Fruit fly (Drosophila melanogaster): ENCODE measurements around the gene CG1309.

Gene CG1309

dm6 chr3L:4259102-4259558 lies at the start of gene CG1309, which contains the start of gene CG15011:
CG1309 (plus strand) TSS chr3L:4259430.
CG15011 (minus strand) TSS chr3L:4259152.
- peak; percentile 83 for TF ChIP-seq CG17801 (GFP tag; optimal IDR thresholded peaks at IDR 0.05; ENCODE audit: partially characterized antibody)

DNA sequence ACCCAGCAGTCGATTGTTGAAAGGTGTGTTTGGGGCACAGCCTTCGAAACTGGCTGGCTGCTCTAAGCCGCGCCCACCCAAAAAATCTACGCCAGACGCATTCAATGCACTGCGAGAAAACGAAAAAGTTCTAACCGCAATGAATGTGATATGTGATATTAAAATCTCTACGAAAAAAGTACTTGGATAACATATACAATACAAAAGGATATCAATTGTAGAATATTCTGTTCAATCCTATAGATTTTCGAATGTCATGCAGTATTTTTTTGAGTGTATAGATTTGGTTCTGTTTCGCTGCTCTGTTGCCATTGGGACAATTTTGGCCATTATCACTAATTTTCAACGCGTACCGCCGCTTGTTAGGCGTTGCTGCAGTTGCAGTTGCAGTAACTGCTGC lies 49.5 kb upstream of the CG1309 start:
- TF ChIP-seq CG17801 (GFP tag; optimal IDR thresholded peaks at IDR 0.05; ENCODE audit: partially characterized antibody), result no peak

DNA sequence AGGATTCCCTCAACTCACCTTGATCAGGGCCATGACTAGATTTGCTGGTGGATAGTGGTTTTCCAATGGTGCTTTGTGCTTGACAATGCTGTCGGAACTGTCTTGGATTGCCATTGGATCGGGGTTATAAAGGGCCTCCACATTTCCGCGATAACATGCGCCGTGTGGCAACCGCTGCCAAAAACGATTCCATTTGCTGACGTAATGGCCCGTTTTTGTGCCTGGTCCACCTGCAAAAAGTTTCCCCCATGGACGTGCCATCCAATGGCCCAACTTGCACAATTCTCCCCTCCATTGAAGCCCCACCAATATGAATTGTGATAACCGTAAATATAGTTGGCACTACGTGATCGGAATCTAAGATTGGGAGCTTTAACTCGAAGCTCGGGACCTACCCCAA lies 47.8 kb upstream of the CG1309 start, which contains the start of gene Cpr64Ab:
Gene Cpr64Ab, minus strand, starts transcription at position 101 of the 400 bp plus-strand sequence.
- TF ChIP-seq CG17801 (GFP tag; optimal IDR thresholded peaks at IDR 0.05; ENCODE audit: partially characterized antibody), result no peak

DNA sequence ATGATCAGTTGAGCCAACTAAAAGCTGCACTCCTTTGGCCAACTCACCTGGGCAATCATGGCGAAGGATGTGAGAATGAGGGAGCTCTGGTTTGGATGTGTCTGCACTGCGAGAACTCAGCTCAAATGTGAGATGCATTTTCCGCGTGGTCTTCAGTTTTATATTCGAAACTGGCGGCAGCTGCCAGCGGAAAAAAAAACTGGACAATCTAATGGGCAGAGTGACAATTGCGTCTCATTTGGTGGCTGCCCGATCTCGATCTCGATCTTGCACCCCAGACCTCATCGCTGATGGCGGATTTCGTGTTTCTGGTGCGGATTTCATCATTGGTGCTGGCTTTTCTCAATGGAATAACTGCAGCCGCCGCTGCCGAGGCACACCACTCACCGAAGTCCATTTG lies 46.4 kb upstream of the CG1309 start, which contains the start of gene Cpr64Ac:
Gene Cpr64Ac, minus strand, starts transcription at position 101 of the 400 bp plus-strand sequence.
- no peak for TF ChIP-seq CG17801 (GFP tag; optimal IDR thresholded peaks at IDR 0.05; ENCODE audit: partially characterized antibody)

dm6 chr3L:4215079-4215478 lies 44.2 kb upstream of the CG1309 start, which contains the start of gene Cpr64Ad:
Cpr64Ad (plus strand) TSS chr3L:4215379.
- TF ChIP-seq CG17801 (GFP tag; optimal IDR thresholded peaks at IDR 0.05; ENCODE audit: partially characterized antibody), result no peak

DNA sequence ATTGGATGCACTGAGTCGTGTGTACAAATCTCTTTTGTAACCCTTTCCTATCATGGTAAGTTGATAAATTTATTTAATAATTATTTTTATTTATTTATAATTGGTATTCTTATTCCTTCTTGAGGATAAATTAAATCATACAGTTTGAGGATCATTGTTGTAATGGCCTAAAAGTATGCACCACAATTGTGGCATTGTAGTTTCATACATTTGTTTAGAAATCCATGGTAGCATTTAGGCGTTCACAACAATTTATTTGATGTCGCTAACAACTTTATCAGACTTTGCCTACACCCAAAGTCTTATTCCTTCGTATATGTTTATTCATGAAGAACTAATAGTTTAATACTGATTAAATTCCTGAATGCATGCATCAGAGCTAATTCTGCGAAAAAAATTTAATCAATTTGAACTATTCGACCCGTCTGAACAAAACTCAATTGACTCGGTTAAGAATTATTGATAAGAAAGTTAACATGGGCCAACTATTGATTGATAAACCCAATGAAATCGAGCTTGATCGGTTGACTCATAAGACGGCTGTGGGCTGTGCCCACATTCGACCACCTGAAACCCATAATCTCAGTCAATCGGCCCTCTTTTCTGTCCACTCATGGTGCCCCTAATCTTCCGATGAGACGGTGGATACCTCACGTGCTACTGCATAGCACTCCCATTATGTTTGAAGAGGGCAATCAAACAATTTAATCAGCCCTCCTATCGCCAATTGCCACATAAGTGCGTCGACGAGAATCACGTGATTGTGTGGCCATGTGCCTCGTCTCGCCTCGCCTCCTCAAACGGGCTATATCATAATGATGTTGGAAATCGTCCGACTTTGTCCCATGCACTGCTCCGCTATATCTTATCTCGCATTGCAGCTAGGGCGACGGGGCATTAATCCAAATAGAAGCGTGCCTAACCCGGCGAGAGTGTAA lies 39.7 kb upstream of the CG1309 start:
- no peak for TF ChIP-seq CG17801 (GFP tag; optimal IDR thresholded peaks at IDR 0.05; ENCODE audit: partially characterized antibody)

DNA sequence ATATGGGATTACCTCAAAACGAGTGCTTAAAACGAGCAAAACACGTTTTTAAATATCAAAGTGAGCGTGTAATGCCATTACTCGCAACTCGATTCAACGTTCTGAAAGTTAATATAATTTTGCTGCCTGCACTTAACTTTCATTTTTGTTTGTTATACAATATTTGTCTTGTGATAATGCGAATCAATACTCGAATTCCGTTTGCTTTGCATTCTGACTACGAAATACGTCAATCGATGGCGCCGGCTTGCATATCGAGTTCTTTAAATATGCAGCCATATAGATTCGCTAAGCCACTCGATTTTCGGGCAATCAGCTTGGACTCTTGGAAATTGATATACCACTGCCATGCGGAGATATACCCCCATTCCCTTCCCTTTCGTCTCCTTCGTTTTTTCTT lies 38.6 kb upstream of the CG1309 start:
- TF ChIP-seq CG17801 (GFP tag; optimal IDR thresholded peaks at IDR 0.05; ENCODE audit: partially characterized antibody), result no peak

DNA sequence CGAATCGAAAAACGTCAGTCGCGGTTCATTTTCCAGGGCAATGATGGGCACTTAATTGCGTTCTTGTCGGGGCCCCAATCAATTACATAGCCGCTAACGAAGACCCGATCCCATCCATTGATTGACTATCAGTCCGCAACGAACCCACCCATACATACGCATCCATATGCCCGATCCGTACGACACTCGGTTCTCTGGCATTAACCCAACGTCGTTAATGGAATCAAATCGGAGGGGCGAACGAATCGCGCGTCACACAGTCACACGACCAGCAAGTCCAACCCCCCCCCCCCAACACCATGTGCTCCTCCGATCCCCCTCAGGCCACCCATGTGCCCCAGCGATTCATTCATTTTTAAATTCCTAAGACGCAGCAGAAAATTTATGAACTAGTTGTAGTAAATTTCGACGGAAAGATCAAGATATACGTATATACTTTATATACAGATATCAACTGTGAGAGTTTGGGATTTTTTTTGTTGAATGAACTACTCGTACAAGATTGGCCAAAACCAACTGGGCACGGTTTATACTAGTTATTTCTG lies 37.9 kb upstream of the CG1309 start:
- no peak for TF ChIP-seq CG17801 (GFP tag; optimal IDR thresholded peaks at IDR 0.05; ENCODE audit: partially characterized antibody)

DNA sequence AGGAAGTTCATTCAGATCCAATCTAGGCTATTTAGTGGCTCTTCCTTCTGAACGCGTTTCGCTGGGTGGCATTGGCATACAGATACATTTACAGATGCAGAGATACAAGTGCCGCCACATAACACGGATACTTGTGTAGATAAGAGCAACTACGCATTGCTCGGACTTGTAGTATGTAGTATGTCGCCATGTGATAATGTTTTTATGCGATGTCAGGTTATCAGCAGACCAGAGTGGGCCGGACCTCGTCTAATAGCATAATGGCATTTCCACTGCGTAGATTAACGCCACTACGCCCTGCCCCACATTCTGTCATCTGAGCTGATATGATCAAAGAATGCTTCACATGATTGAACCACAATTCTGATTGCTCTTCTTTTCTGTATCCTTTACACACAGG lies 37.4 kb upstream of the CG1309 start:
- no peak for TF ChIP-seq CG17801 (GFP tag; optimal IDR thresholded peaks at IDR 0.05; ENCODE audit: partially characterized antibody)

DNA sequence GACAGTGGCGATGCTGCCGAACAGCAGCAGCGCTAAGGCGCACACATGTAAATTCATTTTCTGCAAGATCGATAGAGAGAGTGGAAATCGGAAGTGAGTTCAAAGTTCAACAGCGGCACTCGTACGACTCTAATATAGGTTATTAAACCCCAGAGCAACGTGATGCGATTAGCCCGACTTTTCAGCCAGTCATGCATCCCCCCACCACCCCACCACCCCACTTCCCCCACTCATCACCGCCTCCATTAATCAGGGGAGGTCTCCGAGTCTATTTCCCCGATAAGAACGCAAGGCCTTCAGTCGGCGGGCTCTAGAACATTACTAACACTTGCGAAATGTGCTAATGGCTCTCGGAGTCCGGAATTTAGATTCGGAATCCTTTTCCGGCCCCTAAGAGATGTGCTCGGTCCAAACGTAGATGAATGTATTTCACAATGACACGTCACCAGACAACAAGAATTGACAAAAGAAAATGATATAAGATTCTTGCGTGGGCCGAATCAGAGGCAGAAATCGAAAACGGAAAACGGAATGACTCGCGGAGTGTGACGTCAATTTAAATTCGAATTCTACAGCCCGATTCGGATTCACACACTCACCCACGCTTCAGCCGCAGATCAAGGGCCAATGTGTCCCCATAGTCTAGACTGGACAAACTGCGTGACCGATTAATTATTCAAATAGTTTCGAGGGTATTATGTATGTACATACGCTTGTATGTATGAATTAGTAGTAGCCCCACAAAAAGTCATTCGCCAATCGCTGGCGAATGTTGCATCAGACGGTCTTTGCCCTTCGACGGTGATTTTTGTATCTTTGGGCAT lies 33.4 kb upstream of the CG1309 start:
- no peak for TF ChIP-seq CG17801 (GFP tag; optimal IDR thresholded peaks at IDR 0.05; ENCODE audit: partially characterized antibody)

- no peak for TF ChIP-seq CG17801 (GFP tag; optimal IDR thresholded peaks at IDR 0.05; ENCODE audit: partially characterized antibody)
Observed at dm6 chr3L:4227164-4227563, 32.1 kb upstream of the CG1309 start, which contains the start of gene CG46460. CG46460 (minus strand) TSS chr3L:4227302.

- TF ChIP-seq CG17801 (GFP tag; optimal IDR thresholded peaks at IDR 0.05; ENCODE audit: partially characterized antibody), result peak; percentile 57
Observed at dm6 chr3L:4228187-4228836, 30.9 kb upstream of the CG1309 start.

DNA sequence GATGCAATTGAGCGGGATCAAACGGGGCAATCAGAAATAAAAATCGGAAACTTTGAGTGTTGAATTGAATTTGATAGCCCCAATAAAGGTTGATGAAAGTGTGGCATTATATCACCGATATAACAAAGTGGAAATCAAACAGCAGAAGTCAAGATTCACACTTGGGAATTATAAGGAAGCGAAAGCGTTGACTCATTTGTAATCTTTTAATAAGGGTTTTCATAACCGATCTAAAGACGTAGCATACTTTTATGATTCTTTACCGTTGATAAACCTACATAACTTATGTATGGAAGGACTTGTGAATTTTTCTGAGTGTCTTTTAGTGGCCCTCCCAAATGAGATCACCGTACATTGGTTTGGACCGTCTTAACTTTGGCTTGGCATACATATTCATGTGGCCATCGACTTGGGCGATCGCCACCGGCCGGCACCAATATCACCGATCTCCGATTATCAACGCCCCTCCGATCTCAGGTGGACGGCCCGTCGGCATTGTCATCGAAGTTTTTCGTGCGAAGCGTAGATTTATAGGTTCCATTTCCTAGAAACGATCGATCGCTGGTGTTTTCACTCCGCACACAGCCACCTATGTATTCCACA lies 29.8 kb upstream of the CG1309 start:
- TF ChIP-seq CG17801 (GFP tag; optimal IDR thresholded peaks at IDR 0.05; ENCODE audit: partially characterized antibody), result no peak

DNA sequence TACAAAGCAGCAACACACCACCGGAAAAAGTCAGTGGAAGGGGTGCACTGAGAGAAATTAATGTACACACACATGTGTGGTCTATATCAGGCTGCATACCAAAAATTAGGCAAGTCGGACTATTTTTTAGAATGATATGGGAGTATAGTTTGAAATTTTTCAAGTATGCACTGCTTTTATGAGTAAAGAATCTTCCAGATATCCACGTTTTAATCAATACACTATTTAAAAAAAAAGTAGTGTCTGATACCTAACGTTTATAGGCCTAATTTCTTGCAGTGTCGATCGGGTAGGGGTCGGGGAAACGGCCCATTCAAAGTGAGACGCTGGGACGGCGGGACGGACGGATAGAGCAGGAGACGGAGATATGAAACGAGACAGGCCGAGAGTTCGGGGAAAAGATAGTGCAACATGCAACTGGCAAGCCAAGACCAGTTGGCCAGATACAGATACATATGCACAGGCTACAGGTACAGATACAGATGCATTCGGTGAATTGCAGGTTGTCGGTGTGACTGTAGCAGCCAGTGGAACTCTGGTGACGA lies 28.8 kb upstream of the CG1309 start:
- TF ChIP-seq CG17801 (GFP tag; optimal IDR thresholded peaks at IDR 0.05; ENCODE audit: partially characterized antibody), result peak; percentile 46

Data from ovary, adult (tissue).